Fruit fly (Drosophila melanogaster): ENCODE data around the gene SmydA-3.

The SmydA-3 gene

dm6 chr2L:10856328-10856942 is 6.5 kb downstream of the SmydA-3 start, which contains the start of gene Dnz1 (continued):
- TF ChIP-seq Six4 (GFP tag; optimal IDR thresholded peaks at IDR 0.05): peak; percentile 43
- peak; percentile 58 for TF ChIP-seq chm (GFP tag; IDR thresholded peaks at IDR 0.05)
- TF ChIP-seq Lpt (GFP tag; optimal IDR thresholded peaks at IDR 0.05): no peak
- TF ChIP-seq CG10462 (GFP tag; optimal IDR thresholded peaks at IDR 0.05): no peak
- TF ChIP-seq crc (GFP tag; optimal IDR thresholded peaks at IDR 0.05): no peak
- no peak for TF ChIP-seq Stat92E (GFP tag; optimal IDR thresholded peaks at IDR 0.05)
- no peak for TF ChIP-seq CG10431 (GFP tag; optimal IDR thresholded peaks at IDR 0.05)
- no peak for TF ChIP-seq CG31365 (tag; optimal IDR thresholded peaks at IDR 0.05)
- TF ChIP-seq pb (GFP tag; optimal IDR thresholded peaks at IDR 0.05): no peak
- peak; percentile 86 for TF ChIP-seq vvl (GFP tag; IDR thresholded peaks at IDR 0.05)
- TF ChIP-seq Meics (GFP tag; optimal IDR thresholded peaks at IDR 0.05): peak; percentile 53
- TF ChIP-seq Kr (GFP tag; optimal IDR thresholded peaks at IDR 0.05): no peak
- TF ChIP-seq tgo (GFP tag; IDR thresholded peaks at IDR 0.05): peak; percentile 62; the same call in 2 of the 3 replicates
- TF ChIP-seq vfl (GFP tag; optimal IDR thresholded peaks at IDR 0.05): no peak
- no peak for TF ChIP-seq CG10565 (GFP tag; optimal IDR thresholded peaks at IDR 0.05)
- peak; percentile 20 for TF ChIP-seq CG1602 (GFP tag; optimal IDR thresholded peaks at IDR 0.05)
- TF ChIP-seq CG5180 (GFP tag; optimal IDR thresholded peaks at IDR 0.05): peak; percentile 14
- TF ChIP-seq CG11085 (GFP tag; IDR thresholded peaks at IDR 0.05): no peak
- TF ChIP-seq CG12942 (GFP tag; optimal IDR thresholded peaks at IDR 0.05): peak; percentile 24
- TF ChIP-seq jumu (GFP tag; optimal IDR thresholded peaks at IDR 0.05): peak; percentile 36
- no peak for TF ChIP-seq gcm2 (GFP tag; optimal IDR thresholded peaks at IDR 0.05)
- TF ChIP-seq Hr78 (GFP tag; optimal IDR thresholded peaks at IDR 0.05): no peak
- no peak for TF ChIP-seq Max (GFP tag; optimal IDR thresholded peaks at IDR 0.05)
- TF ChIP-seq CG4282 (GFP tag; optimal IDR thresholded peaks at IDR 0.05): no peak
- no peak for TF ChIP-seq Mrtf (GFP tag; IDR thresholded peaks at IDR 0.05)
- TF ChIP-seq D19B (GFP tag; optimal IDR thresholded peaks at IDR 0.05): no peak
- TF ChIP-seq CG3995 (GFP tag; optimal IDR thresholded peaks at IDR 0.05): peak; percentile 34
- TF ChIP-seq sna (GFP tag; IDR thresholded peaks at IDR 0.05; ENCODE audit: partially characterized antibody): no peak
- no peak for TF ChIP-seq disco-r (GFP tag; optimal IDR thresholded peaks at IDR 0.05)
- TF ChIP-seq klu (GFP tag; IDR thresholded peaks at IDR 0.05): 0 out of 2 replicates have a peak, but pooled peaks have one; percentile 26
- TF ChIP-seq abd-A (tag; optimal IDR thresholded peaks at IDR 0.05): no peak
- TF ChIP-seq ERR (GFP tag; optimal IDR thresholded peaks at IDR 0.05): no peak
- peak; percentile 27; the same call in 1 of the 2 replicates for TF ChIP-seq CG13287 (GFP tag; IDR thresholded peaks at IDR 0.05; ENCODE audit: partially characterized antibody)
- no peak for TF ChIP-seq Trl (optimal IDR thresholded peaks at IDR 0.05)
- peak; percentile 62 for TF ChIP-seq Trl (GFP tag; optimal IDR thresholded peaks at IDR 0.05)
- peak; percentile 21; the same call in 1 of the 2 replicates for TF ChIP-seq sisA (GFP tag; IDR thresholded peaks at IDR 0.05)
- TF ChIP-seq bigmax (GFP tag; optimal IDR thresholded peaks at IDR 0.05): no peak
- peak; percentile 75 for TF ChIP-seq CG11247 (GFP tag; IDR thresholded peaks at IDR 0.05)
- no peak for TF ChIP-seq dmrt11E (tag; optimal IDR thresholded peaks at IDR 0.05)
- TF ChIP-seq Nf-YC (tag; optimal IDR thresholded peaks at IDR 0.05): peak; percentile 48
- no peak for TF ChIP-seq ara (GFP tag; IDR thresholded peaks at IDR 0.05)
- peak; percentile 52 for TF ChIP-seq CoRest (tag; optimal IDR thresholded peaks at IDR 0.05)
- peak; percentile 43 for TF ChIP-seq Fer1 (GFP tag; optimal IDR thresholded peaks at IDR 0.05)
- TF ChIP-seq dpn (GFP tag; optimal IDR thresholded peaks at IDR 0.05): peak in 1 of 2 experiments; percentile 54
- TF ChIP-seq B-H1 (GFP tag; IDR thresholded peaks at IDR 0.05): peak; percentile 19; the same call in 1 of the 3 replicates
- TF ChIP-seq rib (GFP tag; IDR thresholded peaks at IDR 0.05): peak; percentile 26; the same call in 1 of the 2 replicates
- peak; percentile 63; the same call in 1 of the 3 replicates for TF ChIP-seq ken (GFP tag; IDR thresholded peaks at IDR 0.05)
- no peak for TF ChIP-seq btn (GFP tag; optimal IDR thresholded peaks at IDR 0.05)
- TF ChIP-seq CG4328 (GFP tag; optimal IDR thresholded peaks at IDR 0.05): peak; percentile 16
- TF ChIP-seq CkIIα-i1 (GFP tag; IDR thresholded peaks at IDR 0.05): no peak
- no peak for TF ChIP-seq CG2889 (GFP tag; IDR thresholded peaks at IDR 0.05)

All from whole organism, embryonic.